Fruit fly (Drosophila melanogaster): ENCODE results near the gene p38b.
A peak's percentile ranks its signal among the peaks of the same experiment; 100 is the strongest.

DNA sequence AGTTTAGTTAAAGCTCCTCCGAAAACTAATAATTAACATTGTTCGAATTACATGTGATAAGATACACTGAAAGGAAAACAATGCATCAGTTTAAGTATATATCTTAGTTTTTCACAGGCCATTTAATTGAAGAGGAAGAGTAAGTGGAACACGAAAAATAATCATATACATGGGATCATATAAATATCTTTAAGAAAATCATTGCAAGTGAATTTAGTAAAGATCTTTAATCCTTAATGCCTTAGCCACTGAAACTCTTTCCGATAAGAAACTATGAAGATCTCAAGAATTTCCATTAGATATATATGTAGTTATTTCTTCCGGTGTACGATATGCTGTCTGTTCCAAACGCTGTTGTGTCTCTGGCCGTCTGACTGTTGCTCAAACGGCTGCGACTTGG is 1.8 kb upstream of the p38b start:
- TF ChIP-seq gl (tag; optimal IDR thresholded peaks at IDR 0.05) = no peak
- TF ChIP-seq CG13204 (GFP tag; optimal IDR thresholded peaks at IDR 0.05) = no peak
- TF ChIP-seq Ets98B (GFP tag; IDR thresholded peaks at IDR 0.05) = peak; percentile 68
- TF ChIP-seq CG15710 (tag; optimal IDR thresholded peaks at IDR 0.05) = no peak

Measured in whole organism, pupa.